Fruit fly (Drosophila melanogaster): ENCODE results near the gene CG9853.

CG9853 gene

DNA sequence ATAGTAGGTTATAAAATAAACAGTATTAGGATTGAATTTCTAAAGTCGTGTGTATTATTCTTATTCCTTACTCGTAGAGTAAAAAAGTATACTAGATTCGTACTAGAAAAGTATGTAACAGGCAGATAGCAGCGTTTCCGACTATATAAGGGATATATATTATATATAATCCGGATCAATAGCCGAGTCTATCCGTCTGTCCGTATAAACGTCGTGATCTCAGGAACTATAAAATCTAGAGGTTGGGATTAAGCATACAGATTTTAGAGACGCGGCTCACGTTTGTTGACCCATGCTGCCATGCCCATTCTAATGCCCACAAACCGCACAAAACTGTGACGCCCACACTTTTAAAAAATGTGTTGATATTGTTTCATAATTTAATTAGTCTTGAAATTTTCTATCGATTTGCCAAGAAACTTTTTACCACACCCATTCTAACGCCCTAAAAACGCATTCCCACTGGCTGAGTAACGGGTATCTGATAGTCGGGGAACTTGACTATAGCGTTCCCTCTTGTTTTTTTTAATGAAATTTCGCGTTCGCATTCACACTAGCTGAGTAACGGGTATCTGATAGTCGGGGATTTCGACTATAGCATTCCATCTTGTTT lies at the start of gene CG9853:
CG9853 (minus strand) TSS at position 51 of the 613 bp plus-strand sequence.
- TF ChIP-seq CG12605 (GFP tag; IDR thresholded peaks at IDR 0.05) (no peak), CG8301 (tag; optimal IDR thresholded peaks at IDR 0.05) (no peak), CG14655 (GFP tag; optimal IDR thresholded peaks at IDR 0.05) (no peak)

DNA sequence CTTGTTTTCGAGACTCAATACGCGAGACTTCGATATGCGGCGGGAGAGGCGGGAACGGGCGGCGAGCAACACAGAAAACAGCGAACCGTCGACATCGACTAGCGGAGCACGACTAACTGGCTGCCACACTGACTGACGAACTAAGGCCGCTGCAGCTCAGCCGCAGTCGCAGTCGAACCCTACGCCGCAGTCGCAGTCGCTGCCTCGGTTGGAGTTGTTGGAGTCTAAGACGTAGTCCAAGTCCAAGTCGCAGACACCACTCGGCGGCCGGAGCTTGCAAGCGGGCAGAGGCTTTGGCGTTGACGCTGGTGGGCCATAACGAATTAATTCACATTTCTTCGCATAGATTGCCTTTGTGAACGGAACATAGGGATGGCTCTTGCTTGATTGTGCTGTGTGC lies 48.9 kb upstream of the CG9853 start:
- TF ChIP-seq Ets98B (GFP tag; IDR thresholded peaks at IDR 0.05) (no peak), CG32121 (GFP tag; IDR thresholded peaks at IDR 0.05) (peak; percentile 41; the same call in 1 of the 2 replicates), rn (GFP tag; IDR thresholded peaks at IDR 0.05) (no peak), CG15710 (tag; optimal IDR thresholded peaks at IDR 0.05) (no peak), D1 (tag; optimal IDR thresholded peaks at IDR 0.05) (no peak), CG13204 (GFP tag; optimal IDR thresholded peaks at IDR 0.05) (peak; percentile 53), Pif1B (GFP tag; optimal IDR thresholded peaks at IDR 0.05) (no peak), Pif1A (GFP tag; optimal IDR thresholded peaks at IDR 0.05) (no peak), CG9948 (tag; optimal IDR thresholded peaks at IDR 0.05) (no peak), CG4496 (GFP tag; IDR thresholded peaks at IDR 0.05) (peak; percentile 34; the same call in 1 of the 3 replicates), CG12605 (GFP tag; IDR thresholded peaks at IDR 0.05) (no peak)

- TF ChIP-seq CG13204 (GFP tag; optimal IDR thresholded peaks at IDR 0.05) (peak; percentile 52), Pif1A (GFP tag; optimal IDR thresholded peaks at IDR 0.05) (no peak), D1 (tag; optimal IDR thresholded peaks at IDR 0.05) (no peak), fd96Ca (GFP tag; IDR thresholded peaks at IDR 0.05) (0 out of 3 replicates have a peak, but pooled peaks have one; percentile 17), CG12605 (GFP tag; IDR thresholded peaks at IDR 0.05) (peak; percentile 48; the same call in 1 of the 2 replicates)
Measured at dm6 chr3R:4449256-4449655, 47.4 kb upstream of the CG9853 start.

DNA sequence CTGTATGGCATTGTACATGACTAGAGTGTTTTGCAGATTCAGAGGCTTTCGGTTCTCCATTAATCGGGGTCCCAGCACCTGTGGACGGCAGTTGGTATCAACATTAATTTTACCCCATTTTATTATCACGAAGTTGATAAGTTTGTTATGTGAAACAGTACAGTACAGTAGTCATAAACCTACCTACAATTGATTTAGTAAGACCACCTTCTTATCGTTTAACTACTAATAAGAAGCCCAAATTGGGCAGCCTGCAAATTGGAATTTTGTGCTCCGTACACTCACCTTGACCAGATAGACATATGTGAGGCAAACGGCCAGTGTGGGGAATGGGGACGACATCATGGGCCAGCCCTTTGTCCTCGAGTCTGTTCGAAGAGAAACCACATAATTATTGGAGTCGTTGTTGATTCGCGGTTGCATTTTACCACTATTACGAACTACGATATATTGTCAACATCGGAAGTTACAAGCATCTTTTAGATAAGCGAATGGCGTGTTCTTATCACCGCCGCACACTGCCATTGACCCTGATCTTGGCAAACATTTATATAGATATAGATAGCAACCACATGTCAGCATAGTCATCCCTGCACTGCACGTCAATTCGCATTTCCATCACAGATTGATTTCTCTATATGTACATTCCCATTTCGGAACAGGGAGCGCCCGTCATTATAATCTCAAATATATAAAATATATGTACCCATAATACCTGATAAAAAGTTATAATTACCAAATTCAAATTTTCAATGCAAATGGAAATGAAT lies 44.8 kb upstream of the CG9853 start:
- TF ChIP-seq CG32121 (GFP tag; IDR thresholded peaks at IDR 0.05) (no peak), EcR (GFP tag; optimal IDR thresholded peaks at IDR 0.05) (peak; percentile 59), CG8159 (tag; optimal IDR thresholded peaks at IDR 0.05) (no peak), fd96Ca (GFP tag; IDR thresholded peaks at IDR 0.05) (no peak)

DNA sequence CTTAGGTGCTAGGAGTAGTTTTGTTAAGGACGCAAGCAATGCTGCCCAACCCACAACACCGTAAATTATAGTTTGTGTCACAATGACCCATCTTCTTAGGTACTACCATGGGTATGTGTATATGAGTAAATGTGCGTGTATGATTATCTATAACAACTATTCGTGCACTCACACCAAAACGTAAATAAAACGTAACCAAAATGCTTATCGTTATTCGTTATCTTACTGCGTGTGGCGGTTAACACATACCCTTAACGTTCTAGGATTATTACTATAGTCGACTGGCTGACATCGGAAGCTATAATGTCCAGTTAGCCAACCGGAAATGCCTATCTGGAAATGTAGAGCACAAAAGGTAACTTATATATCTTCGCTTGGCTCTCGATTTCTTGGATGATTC lies 43.3 kb upstream of the CG9853 start:
- TF ChIP-seq Pif1B (GFP tag; optimal IDR thresholded peaks at IDR 0.05) (no peak), CG12605 (GFP tag; IDR thresholded peaks at IDR 0.05) (no peak), CG4496 (GFP tag; IDR thresholded peaks at IDR 0.05) (no peak), EcR (GFP tag; optimal IDR thresholded peaks at IDR 0.05) (no peak), CG15710 (tag; optimal IDR thresholded peaks at IDR 0.05) (no peak), fd96Ca (GFP tag; IDR thresholded peaks at IDR 0.05) (no peak), rn (GFP tag; IDR thresholded peaks at IDR 0.05) (no peak), Ets98B (GFP tag; IDR thresholded peaks at IDR 0.05) (no peak), D1 (tag; optimal IDR thresholded peaks at IDR 0.05) (no peak), Snoo (tag; optimal IDR thresholded peaks at IDR 0.05) (no peak), CG8159 (tag; optimal IDR thresholded peaks at IDR 0.05) (no peak), CG9948 (tag; optimal IDR thresholded peaks at IDR 0.05) (no peak), gl (tag; optimal IDR thresholded peaks at IDR 0.05) (no peak), CG32121 (GFP tag; IDR thresholded peaks at IDR 0.05) (no peak), CG8301 (tag; optimal IDR thresholded peaks at IDR 0.05) (no peak), CG17806 (tag; optimal IDR thresholded peaks at IDR 0.05) (no peak), CG34367 (tag; optimal IDR thresholded peaks at IDR 0.05) (no peak), CG14655 (GFP tag; optimal IDR thresholded peaks at IDR 0.05) (no peak), CG10348 (GFP tag; IDR thresholded peaks at IDR 0.05) (no peak)

DNA sequence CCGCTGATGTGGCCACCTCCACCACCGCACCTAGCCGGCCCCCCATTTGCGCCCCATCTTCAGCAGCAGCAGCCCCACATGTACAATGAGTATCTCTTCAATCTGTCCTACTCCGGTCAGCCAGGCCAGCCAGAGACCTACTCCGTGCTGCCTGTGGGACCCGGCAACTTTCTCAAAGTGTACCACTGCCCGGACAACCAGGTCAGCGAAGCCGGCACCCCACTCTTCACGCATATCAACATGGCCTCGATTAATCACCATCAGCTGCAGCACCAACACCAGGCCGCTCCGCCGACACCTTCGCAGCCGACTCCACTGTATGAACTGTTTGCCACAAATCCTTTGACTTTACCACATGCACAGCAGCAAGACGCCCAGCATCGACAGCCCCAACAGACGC lies 36.0 kb upstream of the CG9853 start:
- TF ChIP-seq D1 (tag; optimal IDR thresholded peaks at IDR 0.05) = no peak
- no peak for TF ChIP-seq EcR (GFP tag; optimal IDR thresholded peaks at IDR 0.05)
- TF ChIP-seq gl (tag; optimal IDR thresholded peaks at IDR 0.05) = no peak
- TF ChIP-seq CG14655 (GFP tag; optimal IDR thresholded peaks at IDR 0.05) = no peak
- no peak for TF ChIP-seq Ets98B (GFP tag; IDR thresholded peaks at IDR 0.05)
- no peak for TF ChIP-seq CG10348 (GFP tag; IDR thresholded peaks at IDR 0.05)
- no peak for TF ChIP-seq Pif1A (GFP tag; optimal IDR thresholded peaks at IDR 0.05)
- no peak for TF ChIP-seq CG8301 (tag; optimal IDR thresholded peaks at IDR 0.05)
- TF ChIP-seq CG8159 (tag; optimal IDR thresholded peaks at IDR 0.05) = no peak
- no peak for TF ChIP-seq Pif1B (GFP tag; optimal IDR thresholded peaks at IDR 0.05)
- no peak for TF ChIP-seq CG9948 (tag; optimal IDR thresholded peaks at IDR 0.05)

DNA sequence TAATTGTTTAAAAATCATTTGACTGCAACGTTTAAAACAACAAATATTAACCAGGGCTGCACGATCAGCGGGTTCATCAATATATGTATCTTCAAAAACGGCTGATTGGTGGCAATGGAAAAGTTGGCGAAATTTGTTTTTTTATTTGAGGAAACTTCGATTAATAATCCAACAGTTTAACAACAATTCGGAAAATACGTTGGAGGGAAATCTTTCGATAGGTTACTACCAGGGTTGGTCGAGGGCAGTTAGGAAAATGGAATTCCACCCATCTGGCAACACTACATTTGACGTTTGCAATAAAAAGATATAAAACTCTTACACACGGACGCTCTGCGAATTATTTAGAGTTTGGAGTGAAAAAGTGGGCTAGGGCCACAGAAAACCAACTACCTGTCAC lies 35.3 kb upstream of the CG9853 start, which contains the start of the genes Lipt2 and CG14650:
Lipt2 (minus strand) TSS at position 217 of the 400 bp plus-strand sequence.
CG14650 (plus strand) TSS at position 275 of the 400 bp plus-strand sequence.
- TF ChIP-seq CG9948 (tag; optimal IDR thresholded peaks at IDR 0.05) (no peak), gl (tag; optimal IDR thresholded peaks at IDR 0.05) (no peak), rn (GFP tag; IDR thresholded peaks at IDR 0.05) (0 out of 2 replicates have a peak, but pooled peaks have one; percentile 37), CG4496 (GFP tag; IDR thresholded peaks at IDR 0.05) (peak; percentile 45; the same call in 1 of the 3 replicates), CG8301 (tag; optimal IDR thresholded peaks at IDR 0.05) (no peak), Pif1B (GFP tag; optimal IDR thresholded peaks at IDR 0.05) (no peak), CG14655 (GFP tag; optimal IDR thresholded peaks at IDR 0.05) (no peak), CG10348 (GFP tag; IDR thresholded peaks at IDR 0.05) (no peak), CG15710 (tag; optimal IDR thresholded peaks at IDR 0.05) (peak; percentile 51), D1 (tag; optimal IDR thresholded peaks at IDR 0.05) (no peak), CG32121 (GFP tag; IDR thresholded peaks at IDR 0.05) (no peak), Snoo (tag; optimal IDR thresholded peaks at IDR 0.05) (no peak), CG17806 (tag; optimal IDR thresholded peaks at IDR 0.05) (peak; percentile 36), EcR (GFP tag; optimal IDR thresholded peaks at IDR 0.05) (no peak), fd96Ca (GFP tag; IDR thresholded peaks at IDR 0.05) (peak; percentile 34; the same call in 1 of the 3 replicates), CG8159 (tag; optimal IDR thresholded peaks at IDR 0.05) (no peak), CG13204 (GFP tag; optimal IDR thresholded peaks at IDR 0.05) (no peak), CG34367 (tag; optimal IDR thresholded peaks at IDR 0.05) (no peak), Ets98B (GFP tag; IDR thresholded peaks at IDR 0.05) (no peak)

Data from whole organism, pupa.